Fruit fly (Drosophila melanogaster) whole organism, embryonic: ENCODE results near the gene Traf4.
A peak's percentile ranks its signal among the peaks of the same experiment; 100 is the strongest.

Experiments
- Atf-2 ChIP-seq: fragments of 200-800 bp; sonication (Bioruptor generic); optimal IDR thresholded peaks from 2 replicates; lab custom pipeline; 2016; ENCODE audit warnings: missing biosample characterization, missing genetic modification characterization
- Atf3 ChIP-seq: fragments of 200-800 bp; sonication (Bioruptor generic); optimal IDR thresholded peaks from 3 replicates; lab custom pipeline; 2016; ENCODE audit warnings: missing biosample characterization, missing genetic modification characterization
- C15 ChIP-seq: fragments of 200-800 bp; sonication (Bioruptor generic); IDR thresholded peaks from 3 replicates; pipeline ENCODE4 v1.3.6; 2022; ENCODE audit warnings: missing biosample characterization, missing genetic modification characterization
- CG10543 ChIP-seq: fragments of 200-800 bp; sonication (Bioruptor generic); optimal IDR thresholded peaks from 3 replicates; lab custom pipeline; 2017; ENCODE audit warnings: missing biosample characterization, mild to moderate bottlenecking, missing genetic modification characterization, moderate library complexity
- CG12659 ChIP-seq: fragments of 200-800 bp; sonication (Bioruptor generic); optimal IDR thresholded peaks from 3 replicates; lab custom pipeline; 2017; ENCODE audit warnings: mild to moderate bottlenecking, missing biosample characterization, missing genetic modification reagents, missing genetic modification characterization
- CG12769 ChIP-seq: fragments of 200-800 bp; sonication (Bioruptor generic); optimal IDR thresholded peaks from 2 replicates; lab custom pipeline; 2019; ENCODE audit warnings: missing biosample characterization, mild to moderate bottlenecking, missing genetic modification characterization, moderate library complexity
- CG14860 ChIP-seq: fragments of 200-800 bp; sonication (Bioruptor generic); IDR thresholded peaks from 3 replicates; pipeline ENCODE4 v1.3.6; 2022; ENCODE audit warnings: missing biosample characterization, missing genetic modification characterization; ENCODE audit not compliant: partially characterized antibody
- CG15479 ChIP-seq: fragments of 200-800 bp; sonication (Bioruptor generic); optimal IDR thresholded peaks from 3 replicates; lab custom pipeline; 2019; ENCODE audit warnings: missing biosample characterization, mild to moderate bottlenecking, missing genetic modification characterization, moderate library complexity
- CG32532 ChIP-seq: fragments of 200-800 bp; sonication (Bioruptor generic); IDR thresholded peaks from 2 replicates; pipeline ENCODE4 v1.3.6; 2022; ENCODE audit warnings: missing biosample characterization, missing genetic modification characterization
- CG33213 ChIP-seq: fragments of 200-800 bp; sonication (Bioruptor generic); optimal IDR thresholded peaks from 3 replicates; lab custom pipeline; 2016; ENCODE audit warnings: missing biosample characterization, missing genetic modification characterization
- CG34376 ChIP-seq: fragments of 200-800 bp; sonication (Bioruptor generic); optimal IDR thresholded peaks from 2 replicates; lab custom pipeline; 2018; ENCODE audit warnings: missing biosample characterization, mild to moderate bottlenecking, missing genetic modification characterization
- CG9727 ChIP-seq: fragments of 200-800 bp; sonication (Bioruptor generic); optimal IDR thresholded peaks from 3 replicates; lab custom pipeline; 2017; ENCODE audit warnings: missing biosample characterization, mild to moderate bottlenecking, missing genetic modification characterization
- D19A ChIP-seq: fragments of 200-800 bp; optimal IDR thresholded peaks from 3 replicates; lab custom pipeline; 2019; ENCODE audit warnings: missing biosample characterization, mild to moderate bottlenecking, missing genetic modification characterization, moderate library complexity
- Fer3 ChIP-seq: fragments of 200-800 bp; sonication (Bioruptor generic); optimal IDR thresholded peaks from 2 replicates; lab custom pipeline; 2018; ENCODE audit warnings: missing biosample characterization, mild to moderate bottlenecking, missing genetic modification characterization, moderate library complexity
- GATAe ChIP-seq: fragments of 200-800 bp; sonication (Bioruptor generic); conservative IDR thresholded peaks from 2 replicates; pipeline ENCODE4 v1.3.6; 2022; ENCODE audit warnings: missing biosample characterization, missing genetic modification characterization
- HLHmδ ChIP-seq: fragments of 200-800 bp; sonication (Bioruptor generic); optimal IDR thresholded peaks from 2 replicates; lab custom pipeline; 2018; ENCODE audit warnings: missing biosample characterization, mild to moderate bottlenecking, missing genetic modification characterization, moderate library complexity
- Med ChIP-seq: fragments of 200-800 bp; sonication (Bioruptor generic); peaks from one replicate; lab custom pipeline; 2016; ENCODE audit warnings: missing biosample characterization, missing genetic modification characterization, mild to moderate bottlenecking, inconsistent platforms, moderate library complexity
- Oli ChIP-seq: fragments of 200-800 bp; sonication (Bioruptor generic); optimal IDR thresholded peaks from 2 replicates; lab custom pipeline; 2018; ENCODE audit warnings: missing biosample characterization, mild to moderate bottlenecking, missing genetic modification characterization, moderate library complexity
- Pdp1 ChIP-seq, 2 experiments: fragments of 200-800 bp; sonication (Bioruptor generic); optimal IDR thresholded peaks; 3 replicates each; lab custom pipeline; 2016; ENCODE audit warnings: missing biosample characterization in 2 of 2, missing genetic modification characterization in 2 of 2, mild to moderate bottlenecking in 1 of 2, moderate library complexity in 1 of 2
- abd-A ChIP-seq: fragments of 200-800 bp; sonication (Bioruptor generic); optimal IDR thresholded peaks from 3 replicates; lab custom pipeline; 2019; ENCODE audit warnings: missing biosample characterization, mild to moderate bottlenecking, missing genetic modification characterization, moderate library complexity
- al ChIP-seq: fragments of 200-800 bp; sonication (Bioruptor generic); IDR thresholded peaks from 2 replicates; pipeline ENCODE4 v1.3.6; 2022; ENCODE audit warnings: missing biosample characterization, missing genetic modification characterization
- cg ChIP-seq: fragments of 200-800 bp; sonication (Bioruptor generic); optimal IDR thresholded peaks from 3 replicates; lab custom pipeline; 2019; ENCODE audit warnings: missing biosample characterization, mild to moderate bottlenecking, missing genetic modification characterization, moderate library complexity
- chinmo ChIP-seq: fragments of 200-800 bp; sonication (Bioruptor generic); IDR thresholded peaks from 4 replicates; pipeline ENCODE4 v1.3.6; 2022; ENCODE audit warnings: missing biosample characterization, missing genetic modification characterization; ENCODE audit not compliant: partially characterized antibody
- corto ChIP-seq: fragments of 200-800 bp; sonication (Bioruptor generic); optimal IDR thresholded peaks from 2 replicates; lab custom pipeline; 2016; ENCODE audit warnings: missing biosample characterization, mild to moderate bottlenecking, missing genetic modification characterization, moderate library complexity
- dmrt11E ChIP-seq: fragments of 200-800 bp; sonication (Bioruptor generic); optimal IDR thresholded peaks from 3 replicates; lab custom pipeline; 2018; ENCODE audit warnings: missing biosample characterization, mild to moderate bottlenecking, missing genetic modification characterization, moderate library complexity
- fd3F ChIP-seq: fragments of 200-800 bp; sonication (Bioruptor generic); optimal IDR thresholded peaks from 2 replicates; lab custom pipeline; 2018; ENCODE audit warnings: missing biosample characterization, mild to moderate bottlenecking, missing genetic modification characterization, moderate library complexity
- ftz-f1 ChIP-seq: fragments of 200-800 bp; sonication (Bioruptor generic); optimal IDR thresholded peaks from 2 replicates; lab custom pipeline; 2016; ENCODE audit warnings: missing biosample characterization, missing genetic modification characterization
- gcm ChIP-seq: fragments of 200-800 bp; sonication (Bioruptor generic); optimal IDR thresholded peaks from 2 replicates; lab custom pipeline; 2019; ENCODE audit warnings: missing biosample characterization, mild to moderate bottlenecking, missing genetic modification characterization, moderate library complexity
- gcm2 ChIP-seq: fragments of 200-800 bp; sonication (Bioruptor generic); optimal IDR thresholded peaks from 2 replicates; lab custom pipeline; 2016; ENCODE audit warnings: missing biosample characterization, missing genetic modification characterization
- gro ChIP-seq: fragments of 200-800 bp; sonication (Bioruptor generic); optimal IDR thresholded peaks from 2 replicates; lab custom pipeline; 2016; ENCODE audit warnings: missing biosample characterization, missing genetic modification characterization
- maf-S ChIP-seq: fragments of 200-800 bp; sonication (Bioruptor generic); optimal IDR thresholded peaks from 2 replicates; lab custom pipeline; 2016; ENCODE audit warnings: missing biosample characterization, missing genetic modification characterization
- mirr ChIP-seq: fragments of 200-800 bp; sonication (Bioruptor generic); optimal IDR thresholded peaks from 3 replicates; lab custom pipeline; 2018; ENCODE audit warnings: missing biosample characterization, mild to moderate bottlenecking, missing genetic modification characterization
- pfk ChIP-seq: fragments of 200-800 bp; sonication (Bioruptor generic); optimal IDR thresholded peaks from 2 replicates; lab custom pipeline; 2018; ENCODE audit warnings: missing biosample characterization, mild to moderate bottlenecking, missing genetic modification characterization, moderate library complexity
- phol ChIP-seq: fragments of 200-800 bp; sonication (Bioruptor generic); optimal IDR thresholded peaks from 3 replicates; lab custom pipeline; 2018; ENCODE audit warnings: missing biosample characterization, mild to moderate bottlenecking, missing genetic modification characterization, moderate library complexity
- run ChIP-seq: fragments of 200-800 bp; sonication (Bioruptor generic); optimal IDR thresholded peaks from 3 replicates; lab custom pipeline; 2018; ENCODE audit warnings: missing biosample characterization, mild to moderate bottlenecking, missing genetic modification characterization
- sd ChIP-seq: fragments of 200-800 bp; sonication (Bioruptor generic); optimal IDR thresholded peaks from 3 replicates; lab custom pipeline; 2018; ENCODE audit warnings: missing biosample characterization, mild to moderate bottlenecking, missing genetic modification characterization, moderate library complexity
- ssp ChIP-seq: fragments of 200-800 bp; sonication (Bioruptor generic); IDR thresholded peaks from 2 replicates; pipeline ENCODE4 v1.3.6; 2022; ENCODE audit warnings: missing biosample characterization, missing genetic modification characterization
- vvl ChIP-seq: fragments of 200-800 bp; sonication (Bioruptor generic); IDR thresholded peaks from 2 replicates; pipeline ENCODE4 v1.3.6; 2022; ENCODE audit warnings: missing biosample characterization, missing genetic modification characterization

Traf4 gene

dm6 chr2L:4335979-4336378 is 25.7 kb upstream of the Traf4 start:
- TF ChIP-seq chinmo (GFP tag; lab: Robert Waterston, UW), result peak; percentile 91
- no peak for TF ChIP-seq CG34376
- TF ChIP-seq corto (GFP tag; lab: Kevin White, UChicago), result no peak
- TF ChIP-seq phol (tag; lab: Kevin White, UChicago), result no peak
- TF ChIP-seq Atf-2 (GFP tag; lab: Kevin White, UChicago), result no peak
- TF ChIP-seq CG14860 (GFP tag; lab: Robert Waterston, UW), result no peak
- no peak for TF ChIP-seq CG33213
- TF ChIP-seq abd-A, result peak; percentile 0
- no peak for TF ChIP-seq HLHmδ (GFP tag; lab: Kevin White, UChicago)
- peak; percentile 29 for TF ChIP-seq CG10543 (GFP tag; lab: Kevin White, UChicago)
- TF ChIP-seq gcm, result no peak
- no peak for TF ChIP-seq CG12659 (GFP tag; lab: Kevin White, UChicago)
- TF ChIP-seq GATAe (GFP tag; lab: Robert Waterston, UW), result no peak
- TF ChIP-seq Oli (tag; lab: Kevin White, UChicago), result no peak
- TF ChIP-seq Pdp1 (GFP tag; optimal IDR thresholded peaks at IDR 0.05; lab: Kevin White, UChicago), result peak in 1 of 2 experiments; percentile 78
- TF ChIP-seq pfk (GFP tag; lab: Kevin White, UChicago), result no peak
- no peak for TF ChIP-seq ssp (GFP tag; lab: Robert Waterston, UW)
- TF ChIP-seq CG15479, result peak; percentile 35
- no peak for TF ChIP-seq dmrt11E (tag; lab: Kevin White, UChicago)
- peak; percentile 44 for TF ChIP-seq D19A (tag; lab: Kevin White, UChicago)
- TF ChIP-seq gro (GFP tag; lab: Kevin White, UChicago), result no peak
- peak; percentile 82 for TF ChIP-seq cg (GFP tag; lab: Kevin White, UChicago)
- peak; percentile 44; the same call in 1 of the 2 replicates for TF ChIP-seq vvl
- no peak for TF ChIP-seq run (tag; lab: Kevin White, UChicago)
- TF ChIP-seq ftz-f1 (GFP tag; lab: Kevin White, UChicago), result peak; percentile 21
- peak; percentile 16 for TF ChIP-seq Atf3 (GFP tag; lab: Kevin White, UChicago)
- peak; percentile 58 for TF ChIP-seq mirr
- peak; percentile 52 for TF ChIP-seq Med (GFP tag; lab: Kevin White, UChicago)
- TF ChIP-seq sd (tag; lab: Kevin White, UChicago), result no peak
- TF ChIP-seq Fer3 (tag; lab: Kevin White, UChicago), result no peak
- no peak for TF ChIP-seq al
- TF ChIP-seq maf-S (GFP tag; lab: Kevin White, UChicago), result no peak
- no peak for TF ChIP-seq fd3F (GFP tag; lab: Kevin White, UChicago)
- TF ChIP-seq CG9727 (GFP tag; lab: Kevin White, UChicago), result no peak
- no peak for TF ChIP-seq C15 (GFP tag; lab: Robert Waterston, UW)
- TF ChIP-seq CG32532 (GFP tag; lab: Robert Waterston, UW), result no peak
- peak; percentile 21 for TF ChIP-seq CG12769 (tag; lab: Kevin White, UChicago)
- no peak for TF ChIP-seq gcm2 (GFP tag; lab: Kevin White, UChicago)
